Fruit fly (Drosophila melanogaster): ENCODE measurements around the gene w-cup.

dm6 chr2L:10577692-10578091 lies at the start of gene w-cup:
- TF ChIP-seq Dfd (GFP tag; optimal IDR thresholded peaks at IDR 0.05) (no peak), GATAd (GFP tag; optimal IDR thresholded peaks at IDR 0.05) (no peak), dmrt93B (GFP tag; optimal IDR thresholded peaks at IDR 0.05) (no peak), ey (GFP tag; optimal IDR thresholded peaks at IDR 0.05) (no peak), OdsH (GFP tag; optimal IDR thresholded peaks at IDR 0.05) (no peak), h (GFP tag; optimal IDR thresholded peaks at IDR 0.05) (no peak), Myc (optimal IDR thresholded peaks at IDR 0.05) (no peak), CG9705 (GFP tag; optimal IDR thresholded peaks at IDR 0.05) (no peak), Hnf4 (GFP tag; optimal IDR thresholded peaks at IDR 0.05) (no peak), sage (GFP tag; optimal IDR thresholded peaks at IDR 0.05) (no peak), dsf (GFP tag; optimal IDR thresholded peaks at IDR 0.05; ENCODE audit: borderline replicate concordance) (no peak), Hr78 (GFP tag; optimal IDR thresholded peaks at IDR 0.05) (no peak), sv (GFP tag; optimal IDR thresholded peaks at IDR 0.05) (no peak)
